Worm (Caenorhabditis elegans) whole organism, early embryonic: ENCODE results near the gene pho-10.

Experiments
- F13C5.2 ChIP-seq: sonication (generic microtip); optimal IDR thresholded peaks from 2 replicates; lab custom pipeline; 2017; ENCODE audit warnings: mild to moderate bottlenecking, missing genetic modification characterization, inconsistent platforms, missing compliant biosample characterization
- aly-1 ChIP-seq: sonication (generic microtip); optimal IDR thresholded peaks from 2 replicates; lab custom pipeline; 2016; ENCODE audit warnings: missing genetic modification characterization, missing compliant biosample characterization
- ama-1 ChIP-seq: fragments of 150-350 bp; optimal IDR thresholded peaks from 2 replicates; lab custom pipeline; 2014
- ets-7 ChIP-seq: sonication (generic microtip); optimal IDR thresholded peaks from 2 replicates; lab custom pipeline; 2016; ENCODE audit warnings: missing genotype, missing genetic modification characterization, missing compliant biosample characterization
- flt-1 ChIP-seq: fragments of 200-800 bp; sonication (Bioruptor generic); IDR thresholded peaks from 2 replicates; pipeline ENCODE4 v1.3.6; 2022; ENCODE audit warnings: missing genetic modification characterization, missing compliant biosample characterization
- hmbx-1 ChIP-seq: sonication (generic microtip); optimal IDR thresholded peaks from 2 replicates; lab custom pipeline; 2016; ENCODE audit warnings: mild to moderate bottlenecking, missing genetic modification characterization, missing compliant biosample characterization
- hmg-4 ChIP-seq: fragments of 200-800 bp; sonication (Bioruptor generic); optimal IDR thresholded peaks from 2 replicates; lab custom pipeline; 2018; ENCODE audit warnings: mild to moderate bottlenecking, missing genetic modification characterization, missing compliant biosample characterization
- hnd-1 ChIP-seq: sonication (generic microtip); optimal IDR thresholded peaks from 2 replicates; lab custom pipeline; 2016; ENCODE audit warnings: missing genetic modification characterization, missing compliant biosample characterization
- pes-1 ChIP-seq: fragments of 200-800 bp; sonication (Bioruptor generic); IDR thresholded peaks from 2 replicates; pipeline ENCODE4 v1.3.6; 2022; ENCODE audit warnings: missing genetic modification reagents, missing genetic modification characterization, missing compliant biosample characterization
- sea-1 ChIP-seq: fragments of 200-800 bp; sonication (Bioruptor generic); conservative IDR thresholded peaks from 2 replicates; pipeline ENCODE4 v1.3.6; 2022; ENCODE audit warnings: missing genetic modification characterization, missing compliant biosample characterization
- tra-4 ChIP-seq: sonication (generic microtip); optimal IDR thresholded peaks from 2 replicates; lab custom pipeline; 2017; ENCODE audit warnings: missing genetic modification characterization, missing compliant biosample characterization

ce11 chrII:9892409-9892808, 28.0 kb downstream of the pho-10 start, which contains the start of gene C08H9.16:
- TF ChIP-seq hmg-4 (no peak), tra-4 (tag; lab: Kevin White, UChicago) (no peak), sea-1 (GFP tag; lab: Robert Waterston, UW) (no peak), flt-1 (GFP tag; lab: Robert Waterston, UW) (no peak), hnd-1 (tag; lab: Kevin White, UChicago) (no peak), ama-1 (no peak), hmbx-1 (no peak), pes-1 (GFP tag; lab: Robert Waterston, UW) (no peak), F13C5.2 (tag; lab: Kevin White, UChicago) (no peak), aly-1 (tag; lab: Kevin White, UChicago) (no peak), ets-7 (no peak)
